Worm (Caenorhabditis elegans) whole organism, young adult: ENCODE data around the gene M01B2.8.

ENCODE experiments used
- F33H1.4 ChIP-seq: fragments of 200-800 bp; sonication (Bioruptor generic); IDR thresholded peaks from 2 replicates; pipeline ENCODE4 v1.3.6; 2022; ENCODE audit warnings: missing genetic modification reagents, missing genetic modification characterization, missing compliant biosample characterization
- K11D2.4 ChIP-seq: fragments of 200-800 bp; sonication (Bioruptor generic); IDR thresholded peaks from 2 replicates; pipeline ENCODE4 v1.3.6; 2022; ENCODE audit warnings: missing genetic modification reagents, missing genetic modification characterization, missing compliant biosample characterization
- T07F8.4 ChIP-seq: sonication (generic microtip); optimal IDR thresholded peaks from 2 replicates; lab custom pipeline; 2016; ENCODE audit warnings: mild to moderate bottlenecking, missing genetic modification characterization, moderate library complexity, missing compliant biosample characterization
- pha-4 ChIP-seq: fragments of 150-350 bp; sonication (generic microtip); optimal IDR thresholded peaks from 2 replicates; lab custom pipeline; 2014; ENCODE audit warnings: missing biosample characterization, missing genetic modification reagents, missing genetic modification characterization
- snpc-3.4 ChIP-seq: sonication (generic microtip); optimal IDR thresholded peaks from 2 replicates; lab custom pipeline; 2017; ENCODE audit warnings: missing genetic modification characterization, mild to moderate bottlenecking, missing compliant biosample characterization, antibody characterized with exemption, moderate library complexity, missing genotype, missing genetic modification reagents

ce11 chrV:15309011-15309410 is 49.0 kb downstream of the M01B2.8 start, which contains the start of gene srz-10:
- TF ChIP-seq K11D2.4 (GFP tag; lab: Robert Waterston, UW) (no peak), T07F8.4 (tag; lab: Kevin White, UChicago) (no peak), pha-4 (no peak), snpc-3.4 (tag; lab: Kevin White, UChicago) (no peak), F33H1.4 (no peak)
